Worm (Caenorhabditis elegans) whole organism, early embryonic: ENCODE measurements around the gene C12D5.9.

Source experiments
- B0310.2 ChIP-seq: sonication (generic microtip); optimal IDR thresholded peaks from 2 replicates; lab custom pipeline; 2016; ENCODE audit warnings: mild to moderate bottlenecking, missing genetic modification characterization, missing compliant biosample characterization
- F13C5.2 ChIP-seq: sonication (generic microtip); optimal IDR thresholded peaks from 2 replicates; lab custom pipeline; 2017; ENCODE audit warnings: mild to moderate bottlenecking, missing genetic modification characterization, inconsistent platforms, missing compliant biosample characterization
- aly-1 ChIP-seq: sonication (generic microtip); optimal IDR thresholded peaks from 2 replicates; lab custom pipeline; 2016; ENCODE audit warnings: missing genetic modification characterization, missing compliant biosample characterization
- ama-1 ChIP-seq: fragments of 150-350 bp; optimal IDR thresholded peaks from 2 replicates; lab custom pipeline; 2014
- ceh-13 ChIP-seq: fragments of 200-800 bp; sonication (Bioruptor generic); optimal IDR thresholded peaks from 2 replicates; lab custom pipeline; 2018; ENCODE audit warnings: mild to moderate bottlenecking, missing genetic modification characterization, missing compliant biosample characterization
- ceh-36 ChIP-seq: sonication (generic microtip); optimal IDR thresholded peaks from 2 replicates; lab custom pipeline; 2016; ENCODE audit warnings: missing genetic modification characterization, inconsistent platforms, missing compliant biosample characterization
- ets-7 ChIP-seq: sonication (generic microtip); optimal IDR thresholded peaks from 2 replicates; lab custom pipeline; 2016; ENCODE audit warnings: missing genotype, missing genetic modification characterization, missing compliant biosample characterization
- flt-1 ChIP-seq: fragments of 200-800 bp; sonication (Bioruptor generic); IDR thresholded peaks from 2 replicates; pipeline ENCODE4 v1.3.6; 2022; ENCODE audit warnings: missing genetic modification characterization, missing compliant biosample characterization
- hmbx-1 ChIP-seq: sonication (generic microtip); optimal IDR thresholded peaks from 2 replicates; lab custom pipeline; 2016; ENCODE audit warnings: mild to moderate bottlenecking, missing genetic modification characterization, missing compliant biosample characterization
- hmg-4 ChIP-seq: fragments of 200-800 bp; sonication (Bioruptor generic); optimal IDR thresholded peaks from 2 replicates; lab custom pipeline; 2018; ENCODE audit warnings: mild to moderate bottlenecking, missing genetic modification characterization, missing compliant biosample characterization
- hnd-1 ChIP-seq: sonication (generic microtip); optimal IDR thresholded peaks from 2 replicates; lab custom pipeline; 2016; ENCODE audit warnings: missing genetic modification characterization, missing compliant biosample characterization
- pes-1 ChIP-seq: fragments of 200-800 bp; sonication (Bioruptor generic); IDR thresholded peaks from 2 replicates; pipeline ENCODE4 v1.3.6; 2022; ENCODE audit warnings: missing genetic modification reagents, missing genetic modification characterization, missing compliant biosample characterization
- scrt-1 ChIP-seq: fragments of 200-800 bp; sonication (Bioruptor generic); IDR thresholded peaks from 2 replicates; pipeline ENCODE4 v1.3.6; 2022; ENCODE audit warnings: missing genetic modification characterization, missing compliant biosample characterization
- sea-1 ChIP-seq: fragments of 200-800 bp; sonication (Bioruptor generic); conservative IDR thresholded peaks from 2 replicates; pipeline ENCODE4 v1.3.6; 2022; ENCODE audit warnings: missing genetic modification characterization, missing compliant biosample characterization
- tbx-11 ChIP-seq: fragments of 200-800 bp; sonication (Bioruptor generic); IDR thresholded peaks from 2 replicates; pipeline ENCODE4 v1.3.6; 2022; ENCODE audit warnings: missing genetic modification characterization, missing compliant biosample characterization
- tbx-37 ChIP-seq: fragments of 200-800 bp; sonication (Bioruptor generic); conservative IDR thresholded peaks from 2 replicates; pipeline ENCODE4 v1.3.6; 2022; ENCODE audit warnings: missing genetic modification reagents, missing genetic modification characterization, missing compliant biosample characterization
- tra-4 ChIP-seq: sonication (generic microtip); optimal IDR thresholded peaks from 2 replicates; lab custom pipeline; 2017; ENCODE audit warnings: missing genetic modification characterization, missing compliant biosample characterization

Gene C12D5.9

DNA sequence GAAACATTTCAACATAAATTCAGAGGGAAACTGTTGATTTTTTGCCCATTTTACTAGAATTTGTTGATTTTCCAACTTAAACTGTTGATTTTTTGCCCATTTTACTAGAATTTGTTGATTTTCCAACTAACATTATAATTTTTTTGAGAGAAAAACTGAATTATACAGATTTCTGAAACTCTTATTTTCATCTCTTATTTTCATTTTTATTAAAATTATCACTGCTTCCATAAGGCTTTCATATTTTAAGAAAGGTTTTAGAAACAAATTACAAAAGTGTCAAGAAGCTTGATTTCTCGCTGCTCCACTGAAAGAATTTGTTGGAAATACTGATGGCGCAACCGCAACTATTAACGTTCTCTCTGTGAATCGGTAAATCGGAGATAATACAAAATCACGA, 39.8 kb downstream of the C12D5.9 start:
- TF ChIP-seq F13C5.2 (tag; lab: Kevin White, UChicago) (no peak), hnd-1 (tag; lab: Kevin White, UChicago) (no peak), ama-1 (lab: Kevin White, UChicago) (no peak), aly-1 (tag; lab: Kevin White, UChicago) (no peak), ets-7 (tag; lab: Kevin White, UChicago) (no peak)

DNA sequence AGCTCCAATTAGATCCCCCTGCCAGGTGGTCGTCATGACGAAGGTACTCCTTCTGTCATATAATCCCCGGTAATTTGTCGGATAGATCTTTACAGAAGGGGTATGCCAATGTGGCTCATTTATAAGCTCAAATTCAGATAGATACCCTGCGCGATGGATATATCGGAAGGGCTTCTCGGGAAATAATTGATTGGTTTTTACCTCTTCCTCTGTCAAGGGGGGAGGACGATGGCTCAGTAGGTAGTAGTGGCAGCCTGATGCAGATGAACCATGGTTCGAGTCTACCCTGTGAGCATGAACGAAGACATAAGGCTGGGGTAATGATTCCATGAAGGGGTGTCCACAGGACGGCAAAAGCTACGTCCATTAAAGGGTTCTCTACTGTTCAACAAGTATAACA, 42.6 kb downstream of the C12D5.9 start:
- no peak for TF ChIP-seq flt-1
- TF ChIP-seq ama-1 (lab: Kevin White, UChicago): no peak
- no peak for TF ChIP-seq B0310.2
- no peak for TF ChIP-seq tra-4 (tag; lab: Kevin White, UChicago)
- TF ChIP-seq hmbx-1: no peak
- TF ChIP-seq ets-7 (tag; lab: Kevin White, UChicago): no peak
- no peak for TF ChIP-seq scrt-1
- no peak for TF ChIP-seq aly-1 (tag; lab: Kevin White, UChicago)
- TF ChIP-seq sea-1 (GFP tag; lab: Robert Waterston, UW): no peak
- no peak for TF ChIP-seq hmg-4
- TF ChIP-seq hnd-1 (tag; lab: Kevin White, UChicago): no peak
- no peak for TF ChIP-seq tbx-11 (GFP tag; lab: Robert Waterston, UW)
- TF ChIP-seq pes-1: no peak
- no peak for TF ChIP-seq F13C5.2 (tag; lab: Kevin White, UChicago)
- no peak for TF ChIP-seq ceh-13 (GFP tag; lab: Kevin White, UChicago)

DNA sequence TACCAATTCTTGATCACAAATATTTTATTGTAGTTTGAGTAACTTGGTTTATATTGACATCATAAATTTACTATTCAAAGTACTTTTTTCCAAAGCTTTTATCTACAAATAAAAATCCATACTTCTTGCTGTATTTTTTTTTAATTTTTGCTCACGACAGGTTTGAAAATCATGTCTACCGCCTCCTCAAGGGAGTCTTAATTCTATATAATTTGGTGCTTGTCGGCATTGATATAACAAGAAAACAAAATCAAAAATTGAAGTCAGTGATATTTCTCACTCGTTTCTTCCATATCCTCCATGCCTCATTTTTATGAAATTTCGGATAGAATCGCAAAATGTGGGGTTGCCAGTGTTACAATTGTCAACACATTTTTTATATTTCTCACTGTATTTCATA, 44.3 kb downstream of the C12D5.9 start, which contains the start of gene str-47:
TSS of gene str-47 (plus strand) at position 301 of the 400 bp plus-strand sequence.
- TF ChIP-seq tbx-37 (GFP tag; lab: Robert Waterston, UW) (no peak), tra-4 (tag; lab: Kevin White, UChicago) (no peak), ceh-36 (no peak), tbx-11 (GFP tag; lab: Robert Waterston, UW) (no peak), ets-7 (tag; lab: Kevin White, UChicago) (no peak)

DNA sequence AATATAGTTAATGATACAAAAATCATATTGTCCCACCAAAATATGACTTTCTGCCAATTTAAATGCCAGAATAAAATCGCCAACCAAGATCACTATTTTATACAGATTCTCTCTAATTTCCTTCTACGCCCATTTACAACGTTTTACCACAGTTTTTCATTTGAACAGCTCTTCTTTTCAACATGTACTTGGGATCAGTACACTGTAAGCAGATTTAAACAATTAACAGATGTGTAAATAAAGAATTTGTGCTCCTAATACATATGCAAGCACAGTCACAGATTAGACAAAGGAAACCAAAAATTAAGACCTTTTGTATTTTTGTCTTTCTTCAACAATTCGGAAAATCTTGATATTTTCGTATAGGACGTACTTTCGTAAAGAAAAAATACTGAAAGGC, 46.4 kb downstream of the C12D5.9 start, which contains the start of gene F07C4.11:
TSS of gene F07C4.11 (minus strand) at position 101 of the 400 bp plus-strand sequence.
- no peak for TF ChIP-seq B0310.2
- TF ChIP-seq ceh-13 (GFP tag; lab: Kevin White, UChicago): no peak
- no peak for TF ChIP-seq ama-1 (lab: Kevin White, UChicago)
- TF ChIP-seq tra-4 (tag; lab: Kevin White, UChicago): no peak
- TF ChIP-seq scrt-1: no peak
- no peak for TF ChIP-seq flt-1
- no peak for TF ChIP-seq sea-1 (GFP tag; lab: Robert Waterston, UW)
- no peak for TF ChIP-seq tbx-11 (GFP tag; lab: Robert Waterston, UW)

DNA sequence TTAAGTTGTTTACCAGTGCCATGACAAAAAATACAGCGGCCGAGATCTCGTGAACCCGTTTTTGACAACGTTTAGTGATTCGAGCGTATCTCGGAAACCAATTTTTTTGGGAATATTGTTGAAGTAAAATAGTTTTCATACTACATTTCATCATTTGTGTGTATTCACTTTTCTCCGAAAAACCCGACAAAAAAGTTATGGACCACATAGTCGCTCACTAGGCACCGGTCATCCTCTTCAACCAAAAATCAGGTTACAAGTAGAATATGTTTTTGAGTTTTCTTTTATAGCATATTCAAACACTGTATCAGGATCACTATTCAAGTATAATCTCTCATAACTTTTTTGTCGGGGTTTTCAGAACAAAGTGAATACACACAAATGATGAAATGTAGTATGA, 48.1 kb downstream of the C12D5.9 start:
- TF ChIP-seq tbx-37 (GFP tag; lab: Robert Waterston, UW) (no peak), hmbx-1 (no peak), ceh-36 (no peak), ceh-13 (GFP tag; lab: Kevin White, UChicago) (no peak), tra-4 (tag; lab: Kevin White, UChicago) (no peak), scrt-1 (no peak), B0310.2 (no peak), pes-1 (no peak), hnd-1 (tag; lab: Kevin White, UChicago) (no peak), flt-1 (no peak), ama-1 (lab: Kevin White, UChicago) (no peak), sea-1 (GFP tag; lab: Robert Waterston, UW) (no peak), tbx-11 (GFP tag; lab: Robert Waterston, UW) (no peak), F13C5.2 (tag; lab: Kevin White, UChicago) (no peak), hmg-4 (no peak), aly-1 (tag; lab: Kevin White, UChicago) (no peak), ets-7 (tag; lab: Kevin White, UChicago) (no peak)

DNA sequence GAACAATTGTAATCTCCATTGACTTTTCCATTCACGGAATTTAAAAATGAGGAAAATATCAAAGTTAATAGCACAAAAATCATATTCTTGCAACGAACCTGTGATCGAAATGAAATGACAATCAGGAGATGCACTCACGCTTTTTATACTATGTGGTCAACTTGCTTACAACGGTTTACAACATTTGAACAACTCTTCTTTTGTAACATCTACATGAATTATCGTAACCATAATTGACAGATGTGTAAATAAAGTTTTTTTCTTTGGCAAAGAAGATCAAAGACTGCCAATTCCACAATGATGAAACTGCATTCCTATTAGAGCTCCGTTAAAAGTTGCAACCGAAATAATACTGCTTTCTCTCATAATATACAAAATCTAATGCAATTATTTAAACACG, 50.0 kb downstream of the C12D5.9 start, which contains the start of gene F07C4.10:
TSS of gene F07C4.10 (minus strand) at position 101 of the 400 bp plus-strand sequence.
- TF ChIP-seq hmg-4: no peak
- TF ChIP-seq sea-1 (GFP tag; lab: Robert Waterston, UW): no peak
- TF ChIP-seq tbx-37 (GFP tag; lab: Robert Waterston, UW): no peak
- no peak for TF ChIP-seq ceh-36
- no peak for TF ChIP-seq flt-1
- TF ChIP-seq aly-1 (tag; lab: Kevin White, UChicago): no peak
- TF ChIP-seq ceh-13 (GFP tag; lab: Kevin White, UChicago): no peak
- no peak for TF ChIP-seq ets-7 (tag; lab: Kevin White, UChicago)
- no peak for TF ChIP-seq tbx-11 (GFP tag; lab: Robert Waterston, UW)
- TF ChIP-seq F13C5.2 (tag; lab: Kevin White, UChicago): no peak
- no peak for TF ChIP-seq hnd-1 (tag; lab: Kevin White, UChicago)
- no peak for TF ChIP-seq scrt-1
- no peak for TF ChIP-seq tra-4 (tag; lab: Kevin White, UChicago)
- no peak for TF ChIP-seq hmbx-1
- TF ChIP-seq B0310.2: no peak
- no peak for TF ChIP-seq ama-1 (lab: Kevin White, UChicago)
- TF ChIP-seq pes-1: no peak

DNA sequence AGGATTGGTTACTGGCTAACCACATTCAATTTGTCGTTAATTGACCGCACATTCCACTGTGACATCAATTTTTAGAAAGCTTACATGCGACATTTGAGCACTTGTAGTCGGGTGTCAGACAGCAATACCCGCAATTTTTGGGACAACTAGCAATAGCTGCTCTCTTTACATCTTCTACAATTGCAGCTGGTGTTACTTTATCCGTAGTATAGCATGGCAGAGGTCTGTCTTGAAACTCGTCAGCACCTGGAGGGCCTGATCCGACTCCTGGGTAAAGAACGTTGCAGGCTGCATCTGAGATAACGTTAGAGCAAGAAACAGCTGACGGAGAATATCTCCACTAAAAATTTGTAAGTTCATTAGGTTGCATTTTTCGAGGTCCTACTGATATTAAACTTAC, 50.4 kb downstream of the C12D5.9 start:
- TF ChIP-seq ceh-13 (GFP tag; lab: Kevin White, UChicago) (no peak), ceh-36 (no peak), ama-1 (lab: Kevin White, UChicago) (no peak), scrt-1 (no peak), flt-1 (no peak), hnd-1 (tag; lab: Kevin White, UChicago) (no peak), tbx-37 (GFP tag; lab: Robert Waterston, UW) (no peak), aly-1 (tag; lab: Kevin White, UChicago) (no peak), pes-1 (no peak), B0310.2 (no peak)
